Fruit fly (Drosophila melanogaster) whole organism, embryonic: ENCODE results near the gene CG9616.

Source experiments
- ATbp ChIP-seq: fragments of 200-800 bp; sonication (Bioruptor generic); optimal IDR thresholded peaks from 2 replicates; lab custom pipeline; 2017; ENCODE audit warnings: missing biosample characterization, mild to moderate bottlenecking, missing genetic modification characterization, missing genetic modification reagents
- Asciz ChIP-seq: fragments of 200-800 bp; sonication (Bioruptor generic); optimal IDR thresholded peaks from 2 replicates; lab custom pipeline; 2017; ENCODE audit warnings: missing biosample characterization, mild to moderate bottlenecking, missing genetic modification characterization, missing genetic modification reagents
- Atf3 ChIP-seq: fragments of 200-800 bp; sonication (Bioruptor generic); optimal IDR thresholded peaks from 3 replicates; lab custom pipeline; 2016; ENCODE audit warnings: missing biosample characterization, missing genetic modification characterization
- Atf6 ChIP-seq: fragments of 200-800 bp; sonication (Bioruptor generic); IDR thresholded peaks from 2 replicates; pipeline ENCODE4 v1.3.6; 2022; ENCODE audit warnings: missing biosample characterization, missing genetic modification characterization
- Bteb2 ChIP-seq: fragments of 200-800 bp; sonication (Bioruptor generic); optimal IDR thresholded peaks from 2 replicates; lab custom pipeline; 2016; ENCODE audit warnings: missing biosample characterization, missing genetic modification characterization
- CG1024 ChIP-seq: fragments of 200-800 bp; sonication (Bioruptor generic); IDR thresholded peaks from 2 replicates; pipeline ENCODE4 v1.3.6; 2022; ENCODE audit warnings: missing biosample characterization, missing genetic modification characterization
- CG15073 ChIP-seq: fragments of 200-800 bp; sonication (Bioruptor generic); optimal IDR thresholded peaks from 2 replicates; lab custom pipeline; 2016; ENCODE audit warnings: missing biosample characterization, missing genetic modification characterization
- CG17612 ChIP-seq: fragments of 200-800 bp; sonication (Bioruptor generic); IDR thresholded peaks from 2 replicates; pipeline ENCODE4 v1.3.6; 2022; ENCODE audit warnings: missing biosample characterization, missing genetic modification characterization
- CG18011 ChIP-seq: fragments of 200-800 bp; sonication (Bioruptor generic); optimal IDR thresholded peaks from 2 replicates; lab custom pipeline; 2017; ENCODE audit warnings: missing biosample characterization, missing genetic modification characterization, mild to moderate bottlenecking, moderate library complexity, missing genotype
- CG18764 ChIP-seq: fragments of 200-800 bp; sonication (Bioruptor generic); optimal IDR thresholded peaks from 3 replicates; lab custom pipeline; 2016; ENCODE audit warnings: missing biosample characterization, missing genetic modification characterization
- CG2889 ChIP-seq: fragments of 200-800 bp; sonication (Bioruptor generic); IDR thresholded peaks from 3 replicates; pipeline ENCODE4 v1.3.6; 2022; ENCODE audit warnings: missing biosample characterization, missing genetic modification characterization
- CG31388 ChIP-seq: fragments of 200-800 bp; sonication (Bioruptor generic); optimal IDR thresholded peaks from 2 replicates; lab custom pipeline; 2016; ENCODE audit warnings: missing biosample characterization, missing genetic modification characterization
- CG34376 ChIP-seq: fragments of 200-800 bp; sonication (Bioruptor generic); optimal IDR thresholded peaks from 2 replicates; lab custom pipeline; 2018; ENCODE audit warnings: missing biosample characterization, mild to moderate bottlenecking, missing genetic modification characterization
- CG7271 ChIP-seq: fragments of 200-800 bp; sonication (Bioruptor generic); optimal IDR thresholded peaks from 2 replicates; lab custom pipeline; 2018; ENCODE audit warnings: missing biosample characterization, mild to moderate bottlenecking, missing genetic modification characterization, moderate library complexity
- CG7987 ChIP-seq: fragments of 200-800 bp; sonication (Bioruptor generic); optimal IDR thresholded peaks from 2 replicates; lab custom pipeline; 2018; ENCODE audit warnings: missing biosample characterization, mild to moderate bottlenecking, missing genetic modification characterization, moderate library complexity
- CG8478 ChIP-seq: fragments of >200 bp; optimal IDR thresholded peaks from 2 replicates; lab custom pipeline; 2018
- CG8944 ChIP-seq: fragments of 200-800 bp; sonication (Bioruptor generic); optimal IDR thresholded peaks from 3 replicates; lab custom pipeline; 2016; ENCODE audit warnings: missing biosample characterization, missing genetic modification characterization
- Chrac-16 ChIP-seq: fragments of 200-800 bp; sonication (Bioruptor generic); optimal IDR thresholded peaks from 3 replicates; lab custom pipeline; 2016; ENCODE audit warnings: missing biosample characterization, missing genetic modification characterization
- D ChIP-seq, 2 experiments: fragments of 200-800 bp in 1 of 2; fragments of >200 bp in 1 of 2; sonication (Bioruptor generic) in 1 of 2; optimal IDR thresholded peaks; 2 replicates in 1 of 2; 3 replicates in 1 of 2; lab custom pipeline; 2017; ENCODE audit warnings: mild to moderate bottlenecking in 1 of 2, missing biosample characterization in 1 of 2, missing genetic modification characterization in 1 of 2, missing genetic modification reagents in 1 of 2
- Doc2 ChIP-seq: fragments of 200-800 bp; sonication (Bioruptor generic); IDR thresholded peaks from 2 replicates; pipeline ENCODE4 v1.3.6; 2022; ENCODE audit warnings: missing biosample characterization, missing genetic modification characterization
- Ets65A ChIP-seq: fragments of 200-800 bp; sonication (Bioruptor generic); peaks from one replicate; lab custom pipeline; 2016; ENCODE audit warnings: missing biosample characterization, missing genetic modification characterization
- GATAe ChIP-seq: fragments of 200-800 bp; sonication (Bioruptor generic); conservative IDR thresholded peaks from 2 replicates; pipeline ENCODE4 v1.3.6; 2022; ENCODE audit warnings: missing biosample characterization, missing genetic modification characterization
- Hr51 ChIP-seq, 2 experiments: fragments of 200-800 bp; sonication (Bioruptor generic); optimal IDR thresholded peaks; 2 replicates in 1 of 2; 3 replicates in 1 of 2; lab custom pipeline; 2016 to 2018; ENCODE audit warnings: missing biosample characterization in 2 of 2, missing genetic modification characterization in 2 of 2, mild to moderate bottlenecking in 1 of 2, moderate library complexity in 1 of 2
- Lpt ChIP-seq: fragments of >200 bp; optimal IDR thresholded peaks from 2 replicates; lab custom pipeline; 2018; ENCODE audit warnings: missing biosample characterization, missing genetic modification characterization
- MESR4 ChIP-seq: fragments of 200-800 bp; sonication (Bioruptor generic); optimal IDR thresholded peaks from 2 replicates; lab custom pipeline; 2018; ENCODE audit warnings: missing biosample characterization, mild to moderate bottlenecking, missing genetic modification characterization, moderate library complexity
- Mad ChIP-seq: fragments of 200-800 bp; sonication (Bioruptor generic); optimal IDR thresholded peaks from 2 replicates; lab custom pipeline; 2016; ENCODE audit warnings: missing biosample characterization, missing genetic modification characterization
- Max ChIP-seq: fragments of 200-800 bp; sonication (Bioruptor generic); optimal IDR thresholded peaks from 2 replicates; lab custom pipeline; 2016; ENCODE audit warnings: missing biosample characterization, mild to moderate bottlenecking, missing genetic modification characterization
- Mes4 ChIP-seq: fragments of 200-800 bp; sonication (Bioruptor generic); optimal IDR thresholded peaks from 2 replicates; lab custom pipeline; 2016; ENCODE audit warnings: missing biosample characterization, missing genetic modification characterization
- Opbp ChIP-seq: fragments of 200-800 bp; sonication (Bioruptor generic); IDR thresholded peaks from 3 replicates; pipeline ENCODE4 v1.3.6; 2022; ENCODE audit warnings: missing biosample characterization, missing genetic modification characterization; ENCODE audit not compliant: partially characterized antibody
- Rx ChIP-seq: fragments of 200-800 bp; sonication (Bioruptor generic); IDR thresholded peaks from 2 replicates; pipeline ENCODE4 v1.3.6; 2022; ENCODE audit warnings: missing biosample characterization, missing genetic modification characterization
- Side ChIP-seq: fragments of 200-800 bp; sonication (Bioruptor generic); optimal IDR thresholded peaks from 2 replicates; lab custom pipeline; 2016; ENCODE audit warnings: missing biosample characterization, missing genetic modification characterization
- Sry-β ChIP-seq: fragments of 200-800 bp; sonication (Bioruptor generic); optimal IDR thresholded peaks from 2 replicates; lab custom pipeline; 2018; ENCODE audit warnings: missing biosample characterization, mild to moderate bottlenecking, missing genetic modification characterization, moderate library complexity
- Ssrp ChIP-seq: fragments of 200-800 bp; sonication (Bioruptor generic); optimal IDR thresholded peaks from 2 replicates; lab custom pipeline; 2018; ENCODE audit warnings: missing biosample characterization, mild to moderate bottlenecking, missing genetic modification characterization, moderate library complexity
- YL-1 ChIP-seq: fragments of 200-800 bp; sonication (Bioruptor generic); optimal IDR thresholded peaks from 3 replicates; lab custom pipeline; 2017; ENCODE audit warnings: missing biosample characterization, mild to moderate bottlenecking, missing genetic modification characterization
- cas ChIP-seq: fragments of 200-800 bp; sonication (Bioruptor generic); IDR thresholded peaks from 2 replicates; pipeline ENCODE4 v1.3.6; 2022; ENCODE audit warnings: missing biosample characterization, missing genetic modification characterization
- chm ChIP-seq: fragments of 200-800 bp; sonication (Bioruptor generic); IDR thresholded peaks from 2 replicates; pipeline ENCODE4 v1.3.6; 2022; ENCODE audit warnings: missing biosample characterization, missing genetic modification characterization
- danr ChIP-seq: fragments of 200-800 bp; sonication (Bioruptor generic); IDR thresholded peaks from 2 replicates; pipeline ENCODE4 v1.3.6; 2022; ENCODE audit warnings: missing biosample characterization, missing genetic modification characterization
- dpn ChIP-seq, 2 experiments: fragments of 200-800 bp; sonication (Bioruptor generic); optimal IDR thresholded peaks; 3 replicates each; lab custom pipeline; 2016; ENCODE audit warnings: missing biosample characterization in 2 of 2, missing genetic modification characterization in 2 of 2
- gsb-n ChIP-seq: fragments of 200-800 bp; sonication (Bioruptor generic); optimal IDR thresholded peaks from 3 replicates; lab custom pipeline; 2018; ENCODE audit warnings: missing biosample characterization, mild to moderate bottlenecking, missing genetic modification characterization
- ind ChIP-seq: fragments of 200-800 bp; sonication (Bioruptor generic); optimal IDR thresholded peaks from 3 replicates; lab custom pipeline; 2016; ENCODE audit warnings: missing biosample characterization, missing genetic modification characterization
- insv ChIP-seq, 2 experiments: fragments of 200-800 bp; sonication (Bioruptor generic); optimal IDR thresholded peaks; 3 replicates each; lab custom pipeline; 2016 to 2018; ENCODE audit warnings: missing biosample characterization in 2 of 2, missing genetic modification characterization in 2 of 2
- jing ChIP-seq: fragments of 200-800 bp; sonication (Bioruptor generic); optimal IDR thresholded peaks from 2 replicates; lab custom pipeline; 2018; ENCODE audit warnings: missing biosample characterization, mild to moderate bottlenecking, missing genetic modification characterization
- kay ChIP-seq: fragments of 200-800 bp; sonication (Bioruptor generic); optimal IDR thresholded peaks from 2 replicates; lab custom pipeline; 2016; ENCODE audit warnings: missing biosample characterization, missing genetic modification characterization
- lilli ChIP-seq: fragments of 200-800 bp; sonication (Bioruptor generic); optimal IDR thresholded peaks from 3 replicates; lab custom pipeline; 2016; ENCODE audit warnings: missing biosample characterization, missing genetic modification characterization
- nau ChIP-seq: fragments of 200-800 bp; sonication (Bioruptor generic); optimal IDR thresholded peaks from 3 replicates; lab custom pipeline; 2017; ENCODE audit warnings: missing biosample characterization, mild to moderate bottlenecking, missing genetic modification characterization, missing genetic modification reagents
- pho ChIP-seq: fragments of 200-800 bp; sonication (Bioruptor generic); optimal IDR thresholded peaks from 2 replicates; lab custom pipeline; 2016; ENCODE audit warnings: missing biosample characterization, missing genetic modification characterization
- slbo ChIP-seq: fragments of 200-800 bp; sonication (Bioruptor generic); IDR thresholded peaks from 2 replicates; pipeline ENCODE4 v1.3.6; 2022; ENCODE audit warnings: missing biosample characterization, missing genetic modification characterization
- slp2 ChIP-seq: fragments of 200-800 bp; sonication (Bioruptor generic); optimal IDR thresholded peaks from 2 replicates; lab custom pipeline; 2016; ENCODE audit warnings: missing biosample characterization, missing genetic modification characterization
- stc ChIP-seq: fragments of 200-800 bp; sonication (Bioruptor generic); IDR thresholded peaks from 2 replicates; pipeline ENCODE4 v1.3.6; 2022; ENCODE audit warnings: missing biosample characterization, missing genetic modification characterization
- tna ChIP-seq: fragments of 200-800 bp; sonication (Bioruptor generic); IDR thresholded peaks from 2 replicates; pipeline ENCODE4 v1.3.6; 2022; ENCODE audit warnings: missing biosample characterization, missing genetic modification characterization; ENCODE audit not compliant: partially characterized antibody
- unpg ChIP-seq: fragments of 200-800 bp; sonication (Bioruptor generic); optimal IDR thresholded peaks from 3 replicates; lab custom pipeline; 2018; ENCODE audit warnings: missing biosample characterization, mild to moderate bottlenecking, missing genetic modification characterization, moderate library complexity

Gene CG9616

dm6 chr3R:14283042-14283626, 37.9 kb upstream of the CG9616 start (continued):
- TF ChIP-seq CG1024 (GFP tag; lab: Robert Waterston, UW): no peak
- no peak for TF ChIP-seq CG7987 (GFP tag; lab: Kevin White, UChicago)
- peak; percentile 79 for TF ChIP-seq Ets65A (GFP tag; lab: Kevin White, UChicago)
- TF ChIP-seq CG8478: no peak
- no peak for TF ChIP-seq CG17612 (GFP tag; lab: Robert Waterston, UW)
- peak; percentile 23 for TF ChIP-seq pho
- no peak for TF ChIP-seq MESR4
- TF ChIP-seq Max: no peak
- TF ChIP-seq Atf3: peak; percentile 2
- no peak for TF ChIP-seq slp2 (GFP tag; lab: Kevin White, UChicago)
- TF ChIP-seq Ssrp (tag; lab: Kevin White, UChicago): peak; percentile 37
- peak; percentile 13 for TF ChIP-seq Chrac-16 (GFP tag; lab: Kevin White, UChicago)
- no peak for TF ChIP-seq Rx (GFP tag; lab: Robert Waterston, UW)
- no peak for TF ChIP-seq Mad (GFP tag; lab: Kevin White, UChicago)
- no peak for TF ChIP-seq Lpt (GFP tag; lab: Kevin White, UChicago)
- no peak for TF ChIP-seq tna (GFP tag; lab: Robert Waterston, UW)
- TF ChIP-seq stc: no peak
- TF ChIP-seq CG34376 (GFP tag; lab: Kevin White, UChicago): no peak
- TF ChIP-seq Hr51 (GFP tag; optimal IDR thresholded peaks at IDR 0.05; lab: Kevin White, UChicago): peak; percentile 5 to 74
- TF ChIP-seq unpg (GFP tag; lab: Kevin White, UChicago): peak; percentile 27
- no peak for TF ChIP-seq ATbp (GFP tag; lab: Kevin White, UChicago)
- TF ChIP-seq Sry-β (GFP tag; lab: Kevin White, UChicago): no peak
- no peak for TF ChIP-seq GATAe (GFP tag; lab: Robert Waterston, UW)
- TF ChIP-seq Bteb2 (GFP tag; lab: Kevin White, UChicago): no peak
- no peak for TF ChIP-seq CG15073 (GFP tag; lab: Kevin White, UChicago)
- TF ChIP-seq CG31388 (GFP tag; lab: Kevin White, UChicago): no peak
- no peak for TF ChIP-seq slbo (GFP tag; lab: Robert Waterston, UW)
- no peak for TF ChIP-seq CG2889
- no peak for TF ChIP-seq YL-1
- TF ChIP-seq insv (GFP tag; optimal IDR thresholded peaks at IDR 0.05; lab: Kevin White, UChicago): no peak
- no peak for TF ChIP-seq CG7271 (tag; lab: Kevin White, UChicago)
- no peak for TF ChIP-seq CG18764 (GFP tag; lab: Kevin White, UChicago)
- TF ChIP-seq Mes4 (GFP tag; lab: Kevin White, UChicago): no peak
- no peak for TF ChIP-seq Asciz
- no peak for TF ChIP-seq danr (GFP tag; lab: Robert Waterston, UW)
- TF ChIP-seq ind: peak; percentile 34
- TF ChIP-seq cas (GFP tag; lab: Robert Waterston, UW): no peak
- peak; percentile 31 for TF ChIP-seq CG8944 (GFP tag; lab: Kevin White, UChicago)
- peak; percentile 25 to 63 for TF ChIP-seq dpn (GFP tag; optimal IDR thresholded peaks at IDR 0.05; lab: Kevin White, UChicago)
- TF ChIP-seq Opbp (GFP tag; lab: Robert Waterston, UW): no peak
- no peak for TF ChIP-seq CG18011 (GFP tag; lab: Kevin White, UChicago)
- TF ChIP-seq Side (GFP tag; lab: Kevin White, UChicago): no peak
- no peak for TF ChIP-seq chm (GFP tag; lab: Robert Waterston, UW)
- no peak for TF ChIP-seq Doc2 (GFP tag; lab: Robert Waterston, UW)
- TF ChIP-seq lilli (GFP tag; lab: Kevin White, UChicago): peak; percentile 54
- TF ChIP-seq jing (GFP tag; lab: Kevin White, UChicago): peak; percentile 43
- no peak for TF ChIP-seq D (optimal IDR thresholded peaks at IDR 0.05; lab: Kevin White, UChicago)
- no peak for TF ChIP-seq D (GFP tag; optimal IDR thresholded peaks at IDR 0.05; lab: Kevin White, UChicago)
- TF ChIP-seq kay: no peak
- no peak for TF ChIP-seq gsb-n (tag; lab: Kevin White, UChicago)
- no peak for TF ChIP-seq nau
- no peak for TF ChIP-seq Atf6
